Fruit fly (Drosophila melanogaster) whole organism, adult: ENCODE measurements around the gene Pfas.

Experiments used
- CG11617 ChIP-seq: fragments of 200-800 bp; sonication (Bioruptor generic); optimal IDR thresholded peaks from 2 replicates; lab custom pipeline; 2017; ENCODE audit warnings: mild to moderate bottlenecking, missing biosample characterization, missing genetic modification reagents, missing genetic modification characterization
- CG12768 ChIP-seq: fragments of 200-800 bp; sonication (Bioruptor generic); optimal IDR thresholded peaks from 2 replicates; lab custom pipeline; 2017; ENCODE audit warnings: missing biosample characterization, missing genetic modification characterization, mild to moderate bottlenecking, moderate library complexity, missing genetic modification reagents
- CG14711 ChIP-seq: fragments of 200-800 bp; sonication (Bioruptor generic); optimal IDR thresholded peaks from 2 replicates; lab custom pipeline; 2018; ENCODE audit warnings: missing biosample characterization, mild to moderate bottlenecking, missing genetic modification characterization, moderate library complexity
- CG1620 ChIP-seq: fragments of 200-800 bp; sonication (Bioruptor generic); optimal IDR thresholded peaks from 2 replicates; lab custom pipeline; 2016; ENCODE audit warnings: missing biosample characterization, missing genetic modification characterization
- CG33017 ChIP-seq: fragments of 200-800 bp; sonication (Bioruptor generic); optimal IDR thresholded peaks from 2 replicates; lab custom pipeline; 2018; ENCODE audit warnings: missing biosample characterization, mild to moderate bottlenecking, missing genetic modification characterization, moderate library complexity
- CG5204 ChIP-seq: fragments of 200-800 bp; sonication (Bioruptor generic); optimal IDR thresholded peaks from 2 replicates; lab custom pipeline; 2016; ENCODE audit warnings: missing biosample characterization, missing genetic modification characterization
- CG7045 ChIP-seq: fragments of 200-800 bp; sonication (Bioruptor generic); optimal IDR thresholded peaks from 2 replicates; lab custom pipeline; 2017; ENCODE audit warnings: missing biosample characterization, mild to moderate bottlenecking, missing genetic modification characterization
- Clk ChIP-seq: fragments of 200-800 bp; sonication (Bioruptor generic); optimal IDR thresholded peaks from 2 replicates; lab custom pipeline; 2017; ENCODE audit warnings: missing biosample characterization, missing genetic modification characterization
- Crg-1 ChIP-seq: fragments of 200-800 bp; sonication (Bioruptor generic); optimal IDR thresholded peaks from 2 replicates; lab custom pipeline; 2016; ENCODE audit warnings: missing biosample characterization, missing genetic modification characterization
- Hr96 ChIP-seq: fragments of 200-800 bp; sonication (Bioruptor generic); optimal IDR thresholded peaks from 2 replicates; lab custom pipeline; 2016; ENCODE audit warnings: missing biosample characterization, missing genetic modification characterization
- bab1 ChIP-seq: fragments of 200-800 bp; sonication (Bioruptor generic); optimal IDR thresholded peaks from 3 replicates; lab custom pipeline; 2019; ENCODE audit warnings: missing biosample characterization, mild to moderate bottlenecking, missing genetic modification characterization, moderate library complexity
- kay ChIP-seq: fragments of 200-800 bp; sonication (Bioruptor generic); peaks from one replicate; lab custom pipeline; 2016; ENCODE audit warnings: missing biosample characterization, missing genetic modification characterization, borderline replicate concordance
- pad ChIP-seq: fragments of 200-800 bp; sonication (Bioruptor generic); optimal IDR thresholded peaks from 3 replicates; lab custom pipeline; 2017; ENCODE audit warnings: missing biosample characterization, missing genetic modification characterization, mild to moderate bottlenecking, moderate library complexity, missing genetic modification reagents

DNA sequence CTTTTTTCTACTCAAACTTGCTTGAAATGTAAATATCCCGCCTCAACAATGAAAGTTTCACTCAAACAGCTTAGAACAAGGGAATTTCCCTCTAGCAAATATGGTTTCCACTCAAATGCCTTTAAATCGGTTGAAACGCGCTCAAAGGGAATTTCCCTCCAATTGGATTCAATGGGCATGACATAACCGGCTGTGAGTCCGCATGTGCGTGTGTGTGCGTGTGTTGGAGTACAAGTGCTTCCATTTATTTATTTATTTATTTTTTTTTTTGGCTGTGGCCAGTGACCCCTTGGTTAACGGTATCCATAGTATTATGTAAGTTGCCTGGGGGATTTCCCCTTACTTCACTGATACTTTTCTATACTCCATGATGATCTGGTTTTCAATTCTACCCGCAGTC, 30.3 kb upstream of the Pfas start:
- TF ChIP-seq CG7045 (GFP tag; lab: Kevin White, UChicago) (no peak), pad (GFP tag; lab: Kevin White, UChicago) (no peak), bab1 (GFP tag; lab: Kevin White, UChicago) (no peak), CG1620 (no peak), Clk (GFP tag; lab: Kevin White, UChicago) (no peak), Crg-1 (GFP tag; lab: Kevin White, UChicago) (no peak), CG14711 (tag; lab: Kevin White, UChicago) (no peak), Hr96 (GFP tag; lab: Kevin White, UChicago) (no peak), CG5204 (GFP tag; lab: Kevin White, UChicago) (no peak), CG33017 (tag; lab: Kevin White, UChicago) (no peak), CG11617 (GFP tag; lab: Kevin White, UChicago) (no peak), kay (GFP tag; lab: Kevin White, UChicago) (no peak), CG12768 (GFP tag; lab: Kevin White, UChicago) (no peak)
